Fruit fly (Drosophila melanogaster) whole organism, embryonic: Measurements from ENCODE around the gene CG10035.

Experiments used
- Ada2b ChIP-seq: fragments of 200-800 bp; sonication (Bioruptor generic); IDR thresholded peaks from 2 replicates; pipeline ENCODE4 v1.3.6; 2022; ENCODE audit warnings: missing biosample characterization, missing genetic modification characterization
- Atf3 ChIP-seq: fragments of 200-800 bp; sonication (Bioruptor generic); optimal IDR thresholded peaks from 3 replicates; lab custom pipeline; 2016; ENCODE audit warnings: missing biosample characterization, missing genetic modification characterization
- Bteb2 ChIP-seq: fragments of 200-800 bp; sonication (Bioruptor generic); optimal IDR thresholded peaks from 2 replicates; lab custom pipeline; 2016; ENCODE audit warnings: missing biosample characterization, missing genetic modification characterization
- CG10209 ChIP-seq: fragments of 200-800 bp; sonication (Bioruptor generic); optimal IDR thresholded peaks from 3 replicates; lab custom pipeline; 2017; ENCODE audit warnings: missing biosample characterization, mild to moderate bottlenecking, missing genetic modification characterization, missing genetic modification reagents
- CG1233 ChIP-seq: fragments of 200-800 bp; sonication (Bioruptor generic); optimal IDR thresholded peaks from 4 replicates; lab custom pipeline; 2018; ENCODE audit warnings: missing biosample characterization, mild to moderate bottlenecking, missing genetic modification characterization
- CG12391 ChIP-seq: fragments of 200-800 bp; sonication (Bioruptor generic); optimal IDR thresholded peaks from 3 replicates; lab custom pipeline; 2018; ENCODE audit warnings: missing biosample characterization, mild to moderate bottlenecking, missing genetic modification characterization, moderate library complexity
- CG12659 ChIP-seq: fragments of 200-800 bp; sonication (Bioruptor generic); optimal IDR thresholded peaks from 3 replicates; lab custom pipeline; 2017; ENCODE audit warnings: mild to moderate bottlenecking, missing biosample characterization, missing genetic modification reagents, missing genetic modification characterization
- CG14710 ChIP-seq: fragments of 200-800 bp; sonication (Bioruptor generic); optimal IDR thresholded peaks from 3 replicates; lab custom pipeline; 2019; ENCODE audit warnings: missing biosample characterization, mild to moderate bottlenecking, missing genetic modification characterization, moderate library complexity
- CG15479 ChIP-seq: fragments of 200-800 bp; sonication (Bioruptor generic); optimal IDR thresholded peaks from 3 replicates; lab custom pipeline; 2019; ENCODE audit warnings: missing biosample characterization, mild to moderate bottlenecking, missing genetic modification characterization, moderate library complexity
- CG1603 ChIP-seq: fragments of 200-800 bp; sonication (Bioruptor generic); optimal IDR thresholded peaks from 2 replicates; lab custom pipeline; 2019; ENCODE audit warnings: missing biosample characterization, mild to moderate bottlenecking, missing genetic modification characterization, moderate library complexity
- CG16815 ChIP-seq: fragments of 200-800 bp; sonication (Bioruptor generic); optimal IDR thresholded peaks from 3 replicates; lab custom pipeline; 2017; ENCODE audit warnings: missing biosample characterization, mild to moderate bottlenecking, missing genetic modification characterization
- CG16863 ChIP-seq: fragments of 200-800 bp; sonication (Bioruptor generic); optimal IDR thresholded peaks from 3 replicates; lab custom pipeline; 2016; ENCODE audit warnings: missing biosample characterization, missing genetic modification characterization
- CG17186 ChIP-seq: fragments of 200-800 bp; sonication (Bioruptor generic); optimal IDR thresholded peaks from 3 replicates; lab custom pipeline; 2017; ENCODE audit warnings: missing biosample characterization, missing genetic modification reagents, missing genetic modification characterization
- CG17385 ChIP-seq: fragments of 200-800 bp; sonication (Bioruptor generic); optimal IDR thresholded peaks from 3 replicates; lab custom pipeline; 2018; ENCODE audit warnings: missing biosample characterization, mild to moderate bottlenecking, missing genetic modification characterization
- CG17829 ChIP-seq: fragments of 200-800 bp; optimal IDR thresholded peaks from 2 replicates; lab custom pipeline; 2019; ENCODE audit warnings: missing biosample characterization, mild to moderate bottlenecking, missing genetic modification characterization, moderate library complexity
- CG1832 ChIP-seq: fragments of 200-800 bp; sonication (Bioruptor generic); optimal IDR thresholded peaks from 2 replicates; lab custom pipeline; 2017; ENCODE audit warnings: missing biosample characterization, mild to moderate bottlenecking, missing genetic modification characterization, inconsistent platforms
- CG18619 ChIP-seq: fragments of 200-800 bp; sonication (Bioruptor generic); optimal IDR thresholded peaks from 3 replicates; lab custom pipeline; 2017; ENCODE audit warnings: missing biosample characterization, mild to moderate bottlenecking, missing genetic modification characterization
- CG30403 ChIP-seq: fragments of 200-800 bp; sonication (Bioruptor generic); optimal IDR thresholded peaks from 3 replicates; lab custom pipeline; 2016; ENCODE audit warnings: missing biosample characterization, missing genetic modification characterization
- CG32767 ChIP-seq: fragments of 200-800 bp; sonication (Bioruptor generic); IDR thresholded peaks from 2 replicates; pipeline ENCODE4 v1.3.6; 2022; ENCODE audit warnings: missing biosample characterization, missing genetic modification characterization
- CG7987 ChIP-seq: fragments of 200-800 bp; sonication (Bioruptor generic); optimal IDR thresholded peaks from 2 replicates; lab custom pipeline; 2018; ENCODE audit warnings: missing biosample characterization, mild to moderate bottlenecking, missing genetic modification characterization, moderate library complexity
- CG8765 ChIP-seq: fragments of 200-800 bp; sonication (Bioruptor generic); IDR thresholded peaks from 2 replicates; pipeline ENCODE4 v1.3.6; 2022; ENCODE audit warnings: missing biosample characterization, missing genetic modification characterization
- CHES-1-like ChIP-seq: fragments of 200-800 bp; sonication (Bioruptor generic); optimal IDR thresholded peaks from 2 replicates; lab custom pipeline; 2016; ENCODE audit warnings: missing biosample characterization, missing genetic modification characterization
- Camta ChIP-seq: fragments of 200-800 bp; sonication (Bioruptor generic); optimal IDR thresholded peaks from 2 replicates; lab custom pipeline; 2016; ENCODE audit warnings: missing biosample characterization, missing genetic modification characterization
- CkIIα-i1 ChIP-seq: fragments of 200-800 bp; sonication (Bioruptor generic); IDR thresholded peaks from 2 replicates; pipeline ENCODE4 v1.3.6; 2022; ENCODE audit warnings: missing biosample characterization, missing genetic modification characterization
- D19A ChIP-seq: fragments of 200-800 bp; optimal IDR thresholded peaks from 3 replicates; lab custom pipeline; 2019; ENCODE audit warnings: missing biosample characterization, mild to moderate bottlenecking, missing genetic modification characterization, moderate library complexity
- Dp ChIP-seq: fragments of 200-800 bp; sonication (Bioruptor generic); optimal IDR thresholded peaks from 2 replicates; lab custom pipeline; 2018; ENCODE audit warnings: missing biosample characterization, mild to moderate bottlenecking, missing genetic modification characterization, moderate library complexity
- Dref ChIP-seq: fragments of 200-800 bp; sonication (Bioruptor generic); IDR thresholded peaks from 2 replicates; pipeline ENCODE4 v1.3.6; 2022; ENCODE audit warnings: missing biosample characterization, missing genetic modification characterization
- Ets97D ChIP-seq: fragments of 200-800 bp; sonication (Bioruptor generic); optimal IDR thresholded peaks from 3 replicates; lab custom pipeline; 2016; ENCODE audit warnings: missing biosample characterization, missing genetic modification characterization
- Fer1 ChIP-seq: fragments of 200-800 bp; sonication (Bioruptor generic); optimal IDR thresholded peaks from 2 replicates; lab custom pipeline; 2017; ENCODE audit warnings: missing biosample characterization, mild to moderate bottlenecking, missing genetic modification characterization
- Hsf ChIP-seq: fragments of 200-800 bp; sonication (Bioruptor generic); optimal IDR thresholded peaks from 3 replicates; lab custom pipeline; 2016; ENCODE audit warnings: missing biosample characterization, missing genetic modification characterization
- MBD-R2 ChIP-seq: fragments of 200-800 bp; sonication (Bioruptor generic); IDR thresholded peaks from 2 replicates; pipeline ENCODE4 v1.3.6; 2022; ENCODE audit warnings: missing biosample characterization, missing genetic modification characterization
- Med ChIP-seq: fragments of 200-800 bp; sonication (Bioruptor generic); peaks from one replicate; lab custom pipeline; 2016; ENCODE audit warnings: missing biosample characterization, missing genetic modification characterization, mild to moderate bottlenecking, inconsistent platforms, moderate library complexity
- Xbp1 ChIP-seq: fragments of 200-800 bp; sonication (Bioruptor generic); optimal IDR thresholded peaks from 3 replicates; lab custom pipeline; 2016; ENCODE audit warnings: missing biosample characterization, mild to moderate bottlenecking, missing genetic modification characterization
- ac ChIP-seq: fragments of 200-800 bp; sonication (Bioruptor generic); optimal IDR thresholded peaks from 3 replicates; lab custom pipeline; 2017; ENCODE audit warnings: missing biosample characterization, mild to moderate bottlenecking, missing genetic modification characterization
- amos ChIP-seq: fragments of 200-800 bp; sonication (Bioruptor generic); IDR thresholded peaks from 2 replicates; pipeline ENCODE4 v1.3.6; 2022; ENCODE audit warnings: missing biosample characterization, missing genetic modification characterization; ENCODE audit not compliant: partially characterized antibody
- cas ChIP-seq: fragments of 200-800 bp; sonication (Bioruptor generic); IDR thresholded peaks from 2 replicates; pipeline ENCODE4 v1.3.6; 2022; ENCODE audit warnings: missing biosample characterization, missing genetic modification characterization
- chif ChIP-seq, 2 experiments: fragments of 200-800 bp; sonication (Bioruptor generic); optimal IDR thresholded peaks; 3 replicates each; lab custom pipeline; 2016; ENCODE audit warnings: missing biosample characterization in 2 of 2, missing genetic modification characterization in 2 of 2
- chn ChIP-seq: fragments of 200-800 bp; sonication (Bioruptor generic); optimal IDR thresholded peaks from 2 replicates; lab custom pipeline; 2016; ENCODE audit warnings: missing biosample characterization, missing genetic modification characterization
- ci ChIP-seq: fragments of 200-800 bp; sonication (Bioruptor generic); IDR thresholded peaks from 3 replicates; pipeline ENCODE4 v1.3.6; 2022; ENCODE audit warnings: missing biosample characterization, missing genetic modification characterization
- corto ChIP-seq: fragments of 200-800 bp; sonication (Bioruptor generic); optimal IDR thresholded peaks from 2 replicates; lab custom pipeline; 2016; ENCODE audit warnings: missing biosample characterization, mild to moderate bottlenecking, missing genetic modification characterization, moderate library complexity
- croc ChIP-seq: fragments of 200-800 bp; sonication (Bioruptor generic); conservative IDR thresholded peaks from 3 replicates; pipeline ENCODE4 v1.3.6; 2022; ENCODE audit warnings: missing biosample characterization, missing genetic modification characterization
- gce ChIP-seq: fragments of 200-800 bp; sonication (Bioruptor generic); IDR thresholded peaks from 3 replicates; pipeline ENCODE4 v1.3.6; 2022; ENCODE audit warnings: missing biosample characterization, missing genetic modification characterization
- gro ChIP-seq: fragments of 200-800 bp; sonication (Bioruptor generic); optimal IDR thresholded peaks from 2 replicates; lab custom pipeline; 2016; ENCODE audit warnings: missing biosample characterization, missing genetic modification characterization
- luna ChIP-seq: fragments of 200-800 bp; sonication (Bioruptor generic); optimal IDR thresholded peaks from 2 replicates; lab custom pipeline; 2016; ENCODE audit warnings: missing biosample characterization, missing genetic modification characterization
- onecut ChIP-seq: fragments of 200-800 bp; sonication (Bioruptor generic); IDR thresholded peaks from 2 replicates; pipeline ENCODE4 v1.3.6; 2022; ENCODE audit warnings: missing biosample characterization, missing genetic modification characterization

CG10035 gene

dm6 chr3R:12422379-12422975 lies 40.0 kb upstream of the CG10035 start, which contains the start of the genes Scgbeta and CG17202 (continued):
- TF ChIP-seq CG1233 (GFP tag; lab: Kevin White, UChicago) (no peak), CG30403 (GFP tag; lab: Kevin White, UChicago) (peak; percentile 37), CG7987 (no peak), cas (no peak), ac (no peak), Ada2b (GFP tag; lab: Robert Waterston, UW) (0 out of 2 replicates have a peak, but pooled peaks have one; percentile 5), amos (GFP tag; lab: Robert Waterston, UW) (peak; percentile 55; the same call in 1 of the 2 replicates), CG18619 (GFP tag; lab: Kevin White, UChicago) (peak; percentile 20), CG10209 (GFP tag; lab: Kevin White, UChicago) (no peak), onecut (GFP tag; lab: Robert Waterston, UW) (peak; percentile 29), Med (GFP tag; lab: Kevin White, UChicago) (peak; percentile 69), CG12659 (GFP tag; lab: Kevin White, UChicago) (peak; percentile 44), CG15479 (GFP tag; lab: Kevin White, UChicago) (no peak), D19A (tag; lab: Kevin White, UChicago) (no peak), luna (GFP tag; lab: Kevin White, UChicago) (no peak), Dp (GFP tag; lab: Kevin White, UChicago) (peak; percentile 66), gro (GFP tag; lab: Kevin White, UChicago) (peak; percentile 42), CG17385 (GFP tag; lab: Kevin White, UChicago) (no peak), CG16863 (GFP tag; lab: Kevin White, UChicago) (no peak), ci (GFP tag; lab: Robert Waterston, UW) (0 out of 3 replicates have a peak, but pooled peaks have one; percentile 29), CkIIα-i1 (GFP tag; lab: Robert Waterston, UW) (no peak), Hsf (GFP tag; lab: Kevin White, UChicago) (peak; percentile 17), CG1832 (GFP tag; lab: Kevin White, UChicago) (no peak), Ets97D (peak; percentile 65), croc (GFP tag; lab: Robert Waterston, UW) (no peak), gce (GFP tag; lab: Robert Waterston, UW) (no peak), Xbp1 (GFP tag; lab: Kevin White, UChicago) (peak; percentile 41), corto (GFP tag; lab: Kevin White, UChicago) (no peak), CHES-1-like (GFP tag; lab: Kevin White, UChicago) (peak; percentile 21), chn (GFP tag; lab: Kevin White, UChicago) (no peak), Dref (GFP tag; lab: Robert Waterston, UW) (peak; percentile 45; the same call in 1 of the 2 replicates), CG14710 (tag; lab: Kevin White, UChicago) (peak; percentile 73), Fer1 (GFP tag; lab: Kevin White, UChicago) (peak; percentile 10), chif (GFP tag; optimal IDR thresholded peaks at IDR 0.05; lab: Kevin White, UChicago) (peak in 1 of 2 experiments; percentile 8), CG8765 (GFP tag; lab: Robert Waterston, UW) (no peak), CG32767 (GFP tag; lab: Robert Waterston, UW) (0 out of 2 replicates have a peak, but pooled peaks have one; percentile 12), CG17829 (tag; lab: Kevin White, UChicago) (peak; percentile 27), Atf3 (GFP tag; lab: Kevin White, UChicago) (no peak), CG1603 (no peak), MBD-R2 (GFP tag; lab: Robert Waterston, UW) (peak; percentile 95), CG12391 (tag; lab: Kevin White, UChicago) (peak; percentile 60), CG17186 (no peak), Camta (no peak), CG16815 (no peak), Bteb2 (GFP tag; lab: Kevin White, UChicago) (peak; percentile 7)
